Worm (Caenorhabditis elegans): ENCODE measurements around the gene col-10.

col-10 gene

DNA sequence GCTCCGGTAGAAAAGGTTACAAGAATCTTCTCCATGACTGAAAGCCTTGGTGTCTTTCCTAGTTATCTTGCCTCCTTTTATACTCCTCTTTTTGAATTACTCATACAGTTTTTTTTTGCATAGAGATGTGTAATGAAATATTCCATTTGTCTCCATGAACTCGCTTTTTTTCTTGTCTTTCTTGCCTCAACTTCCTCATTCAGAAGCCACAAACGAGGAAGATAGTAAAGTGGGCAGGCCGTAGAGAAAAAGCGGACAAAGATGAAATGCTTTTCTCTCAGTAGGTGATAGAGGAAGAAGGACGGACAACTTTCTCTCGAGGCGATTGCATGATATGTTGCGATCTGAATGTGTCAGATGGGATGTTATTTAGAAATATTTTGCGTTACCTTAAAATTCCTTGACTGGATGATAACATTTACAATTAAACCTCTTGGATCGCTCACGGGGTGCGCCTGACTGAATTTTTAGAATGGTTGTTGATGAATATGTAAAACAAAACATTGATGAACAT is 2.1 kb downstream of the col-10 start, which contains the start of gene col-145:
Gene col-145, minus strand, starts transcription at position 51 of the 514 bp plus-strand sequence.
- TF ChIP-seq mep-1 (tag; optimal IDR thresholded peaks at IDR 0.05), result no peak
- TF ChIP-seq mxl-3 (GFP tag; optimal IDR thresholded peaks at IDR 0.05), result no peak
- no peak for TF ChIP-seq ztf-7 (tag; optimal IDR thresholded peaks at IDR 0.05)
- no peak for TF ChIP-seq sdz-12 (GFP tag; optimal IDR thresholded peaks at IDR 0.05)
- no peak for TF ChIP-seq lim-7 (GFP tag; IDR thresholded peaks at IDR 0.05)
- TF ChIP-seq zfp-2 (tag; optimal IDR thresholded peaks at IDR 0.05), result no peak
- no peak for TF ChIP-seq T26A8.4 (GFP tag; IDR thresholded peaks at IDR 0.05)
- TF ChIP-seq lsy-2 (tag; optimal IDR thresholded peaks at IDR 0.05), result no peak
- no peak for TF ChIP-seq nhr-48 (tag; optimal IDR thresholded peaks at IDR 0.05)
- no peak for TF ChIP-seq unc-39 (tag; optimal IDR thresholded peaks at IDR 0.05)
- no peak for TF ChIP-seq Y105C5A.15 (GFP tag; IDR thresholded peaks at IDR 0.05)
- no peak for TF ChIP-seq ZK546.5 (tag; optimal IDR thresholded peaks at IDR 0.05)
- TF ChIP-seq tag-97 (GFP tag; IDR thresholded peaks at IDR 0.05), result no peak
- TF ChIP-seq madf-9 (GFP tag; conservative IDR thresholded peaks at IDR 0.05), result no peak
- TF ChIP-seq arid-1 (GFP tag; conservative IDR thresholded peaks at IDR 0.05), result no peak
- no peak for TF ChIP-seq rbr-2 (tag; optimal IDR thresholded peaks at IDR 0.05)
- no peak for TF ChIP-seq unc-62 (GFP tag; optimal IDR thresholded peaks at IDR 0.05 in 1 of 2)
- no peak for TF ChIP-seq unc-62 (tag; optimal IDR thresholded peaks at IDR 0.05)
- TF ChIP-seq set-16 (GFP tag; IDR thresholded peaks at IDR 0.05), result no peak

DNA sequence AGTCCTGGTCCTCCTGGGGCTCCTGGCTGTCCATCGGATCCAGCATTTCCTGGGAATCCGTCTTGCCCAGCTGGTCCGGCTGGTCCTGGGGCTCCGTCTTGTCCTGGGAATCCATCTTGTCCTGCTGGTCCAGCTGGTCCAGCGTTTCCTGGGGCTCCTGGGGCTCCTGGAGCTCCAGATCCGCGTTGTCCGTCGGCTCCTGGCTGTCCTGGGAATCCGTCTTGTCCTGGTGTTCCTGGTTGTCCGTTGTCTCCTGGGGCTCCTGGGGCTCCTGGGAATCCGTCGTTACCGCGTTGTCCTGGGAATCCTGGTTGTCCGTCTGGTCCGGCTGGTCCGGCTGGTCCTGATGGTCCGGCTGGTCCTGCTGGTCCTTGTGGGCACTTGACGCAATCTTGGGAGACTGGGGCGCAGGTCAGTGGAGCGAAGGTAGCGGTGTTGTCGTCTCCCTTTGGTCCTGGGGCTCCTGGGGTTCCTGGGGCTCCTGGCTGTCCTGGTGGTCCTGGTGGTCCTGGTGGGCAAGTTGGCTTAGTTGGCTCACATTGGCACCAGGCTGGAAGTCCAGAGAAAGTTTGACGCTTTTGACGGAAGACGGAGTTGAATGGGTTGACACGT is 2.9 kb downstream of the col-10 start:
- TF ChIP-seq egl-43 (GFP tag; IDR thresholded peaks at IDR 0.05) (0 out of 2 replicates have a peak, but pooled peaks have one; percentile 32), set-16 (GFP tag; IDR thresholded peaks at IDR 0.05) (peak; percentile 96), gei-8 (GFP tag; optimal IDR thresholded peaks at IDR 0.05) (no peak), T26A8.4 (GFP tag; IDR thresholded peaks at IDR 0.05) (0 out of 2 replicates have a peak, but pooled peaks have one; percentile 43)

DNA sequence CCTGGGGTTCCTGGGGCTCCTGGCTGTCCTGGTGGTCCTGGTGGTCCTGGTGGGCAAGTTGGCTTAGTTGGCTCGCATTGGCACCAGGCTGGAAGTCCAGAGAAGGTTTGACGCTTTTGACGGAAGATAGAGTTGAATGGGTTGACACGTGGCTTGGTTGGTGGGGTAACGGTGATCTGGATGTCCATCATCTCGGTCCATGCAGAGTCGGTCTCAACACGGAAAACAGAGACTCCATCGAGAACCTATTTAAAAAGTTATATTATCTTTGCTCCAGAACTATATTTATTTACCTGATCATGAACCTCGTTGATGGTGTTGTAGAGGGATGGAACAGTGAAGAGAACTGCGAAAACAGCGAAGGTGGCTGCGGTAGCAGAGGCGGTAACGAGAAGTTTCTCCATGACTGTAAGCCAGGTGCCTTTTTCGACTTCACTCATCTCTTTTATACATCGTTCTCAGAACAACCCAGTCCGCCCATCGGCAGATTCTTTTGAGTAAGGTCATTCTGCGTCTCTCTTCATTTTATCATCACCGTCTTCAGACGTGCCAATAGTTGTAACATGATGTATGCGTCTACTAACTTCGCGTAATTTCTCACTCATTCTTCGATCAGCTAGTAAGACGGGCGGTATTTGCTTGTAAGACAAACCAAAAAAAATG is 4.8 kb downstream of the col-10 start, which contains the start of gene col-144:
Gene col-144, minus strand, starts transcription at position 419 of the 663 bp plus-strand sequence.
- TF ChIP-seq egl-27 (tag; optimal IDR thresholded peaks at IDR 0.05), result no peak
- TF ChIP-seq unc-62 (GFP tag; optimal IDR thresholded peaks at IDR 0.05 in 1 of 2), result peak in 1 of 2 experiments; percentile 17
- no peak for TF ChIP-seq unc-62 (tag; optimal IDR thresholded peaks at IDR 0.05)
- no peak for TF ChIP-seq mxl-2 (GFP tag; conservative IDR thresholded peaks at IDR 0.05)
- peak; percentile 19 for TF ChIP-seq mxl-3 (GFP tag; optimal IDR thresholded peaks at IDR 0.05)
- TF ChIP-seq nhr-10 (tag; optimal IDR thresholded peaks at IDR 0.05), result no peak
- peak; percentile 41 for TF ChIP-seq hlh-30 (tag; optimal IDR thresholded peaks at IDR 0.05; ENCODE audit: insufficient read depth)
- no peak for TF ChIP-seq daf-19 (GFP tag; conservative IDR thresholded peaks at IDR 0.05)
- no peak for TF ChIP-seq nhr-6 (tag; optimal IDR thresholded peaks at IDR 0.05)
- no peak for TF ChIP-seq Y75B8A.6 (GFP tag; IDR thresholded peaks at IDR 0.05)
- no peak for TF ChIP-seq pha-4 (GFP tag; IDR thresholded peaks at IDR 0.05)
- no peak for TF ChIP-seq pha-4 (tag; optimal IDR thresholded peaks at IDR 0.05)
- no peak for TF ChIP-seq F44E2.7 (GFP tag; IDR thresholded peaks at IDR 0.05)
- peak; percentile 63 for TF ChIP-seq nhr-25 (tag; optimal IDR thresholded peaks at IDR 0.05; ENCODE audit: borderline replicate concordance, insufficient read depth)
- TF ChIP-seq spr-1 (tag; optimal IDR thresholded peaks at IDR 0.05), result no peak
- TF ChIP-seq pqm-1 (tag; optimal IDR thresholded peaks at IDR 0.05), result no peak
- peak; percentile 95 for TF ChIP-seq aha-1 (tag)
- no peak for TF ChIP-seq Y105C5A.15 (GFP tag; IDR thresholded peaks at IDR 0.05)
- TF ChIP-seq zfp-3 (GFP tag; conservative IDR thresholded peaks at IDR 0.05), result peak; percentile 32; the same call in 1 of the 2 replicates
- TF ChIP-seq lin-38 (GFP tag; IDR thresholded peaks at IDR 0.05), result no peak
- TF ChIP-seq madf-5 (GFP tag; IDR thresholded peaks at IDR 0.05), result 0 out of 4 replicates have a peak, but pooled peaks of 1 of the 2 experiments have one; percentile 61
- peak; percentile 63 for TF ChIP-seq nhr-28 (tag; optimal IDR thresholded peaks at IDR 0.05)
- TF ChIP-seq nhr-111 (GFP tag; optimal IDR thresholded peaks at IDR 0.05), result no peak
- peak; percentile 9 for TF ChIP-seq cey-2 (tag; optimal IDR thresholded peaks at IDR 0.05; ENCODE audit: borderline replicate concordance, insufficient read depth)
- no peak for TF ChIP-seq snpc-4 (tag; optimal IDR thresholded peaks at IDR 0.05)
- no peak for TF ChIP-seq duxl-1 (tag; optimal IDR thresholded peaks at IDR 0.05; ENCODE audit: poor library complexity)
- TF ChIP-seq skn-1 (tag; optimal IDR thresholded peaks at IDR 0.05), result no peak
- no peak for TF ChIP-seq tra-1 (GFP tag; IDR thresholded peaks at IDR 0.05)
- 0 out of 2 replicates have a peak, but pooled peaks have one; percentile 16 for TF ChIP-seq egl-43 (GFP tag; IDR thresholded peaks at IDR 0.05)
- no peak for TF ChIP-seq ztf-7 (tag; optimal IDR thresholded peaks at IDR 0.05)
